Fruit fly (Drosophila melanogaster) whole organism, prepupa: ENCODE data around the gene CG31103.

Experiments
- Blimp-1 ChIP-seq: fragments of 200-800 bp; sonication (Bioruptor generic); optimal IDR thresholded peaks from 3 replicates; lab custom pipeline; 2017; ENCODE audit warnings: missing biosample characterization, missing genetic modification characterization, mild to moderate bottlenecking, moderate library complexity, missing genetic modification reagents
- CG10631 ChIP-seq: fragments of 200-800 bp; sonication (Bioruptor generic); optimal IDR thresholded peaks from 2 replicates; lab custom pipeline; 2016; ENCODE audit warnings: missing biosample characterization, missing genetic modification characterization
- CG10669 ChIP-seq: fragments of 200-800 bp; sonication (Bioruptor generic); optimal IDR thresholded peaks from 3 replicates; lab custom pipeline; 2018; ENCODE audit warnings: missing biosample characterization, mild to moderate bottlenecking, missing genetic modification characterization, moderate library complexity
- CG11294 ChIP-seq: fragments of 200-800 bp; sonication (Bioruptor generic); IDR thresholded peaks from 2 replicates; pipeline ENCODE4 v1.3.6; 2022; ENCODE audit warnings: missing biosample characterization, missing genetic modification characterization
- CG11762 ChIP-seq: fragments of 200-800 bp; sonication (Bioruptor generic); optimal IDR thresholded peaks from 3 replicates; lab custom pipeline; 2016; ENCODE audit warnings: missing biosample characterization, missing genetic modification characterization; ENCODE audit not compliant: insufficient read depth
- CG1621 ChIP-seq: fragments of 200-800 bp; sonication (Bioruptor generic); optimal IDR thresholded peaks from 3 replicates; lab custom pipeline; 2018; ENCODE audit warnings: missing biosample characterization, mild to moderate bottlenecking, missing genetic modification characterization
- CG16779 ChIP-seq: fragments of 200-800 bp; sonication (Bioruptor generic); optimal IDR thresholded peaks from 3 replicates; lab custom pipeline; 2017; ENCODE audit warnings: missing biosample characterization, mild to moderate bottlenecking, missing genetic modification characterization
- CG3032 ChIP-seq: fragments of 200-800 bp; optimal IDR thresholded peaks from 2 replicates; lab custom pipeline; 2019; ENCODE audit warnings: missing biosample characterization, mild to moderate bottlenecking, missing genetic modification characterization, moderate library complexity
- CG31627 ChIP-seq: fragments of 200-800 bp; sonication (Bioruptor generic); optimal IDR thresholded peaks from 3 replicates; lab custom pipeline; 2016; ENCODE audit warnings: missing biosample characterization, missing genetic modification characterization
- CG34406 ChIP-seq: fragments of 200-800 bp; sonication (Bioruptor generic); optimal IDR thresholded peaks from 3 replicates; lab custom pipeline; 2016; ENCODE audit warnings: missing biosample characterization, missing genetic modification characterization
- CG3919 ChIP-seq: fragments of 200-800 bp; sonication (Bioruptor generic); optimal IDR thresholded peaks from 3 replicates; lab custom pipeline; 2016; ENCODE audit warnings: missing biosample characterization, missing genetic modification characterization
- CG4318 ChIP-seq: fragments of 200-800 bp; sonication (Bioruptor generic); optimal IDR thresholded peaks from 3 replicates; lab custom pipeline; 2017; ENCODE audit warnings: missing biosample characterization, mild to moderate bottlenecking, missing genetic modification characterization
- CG6163 ChIP-seq: fragments of 200-800 bp; sonication (Bioruptor generic); IDR thresholded peaks from 3 replicates; pipeline ENCODE4 v1.3.6; 2022; ENCODE audit warnings: missing biosample characterization, missing genetic modification characterization
- CG6792 ChIP-seq: fragments of 200-800 bp; sonication (Bioruptor generic); optimal IDR thresholded peaks from 3 replicates; lab custom pipeline; 2016; ENCODE audit warnings: missing biosample characterization, missing genetic modification characterization
- CG6808 ChIP-seq: fragments of 200-800 bp; sonication (Bioruptor generic); optimal IDR thresholded peaks from 3 replicates; lab custom pipeline; 2017; ENCODE audit warnings: missing biosample characterization, missing genetic modification characterization, mild to moderate bottlenecking, moderate library complexity, missing genetic modification reagents
- CG6854 ChIP-seq: fragments of 200-800 bp; sonication (Bioruptor generic); optimal IDR thresholded peaks from 2 replicates; lab custom pipeline; 2017; ENCODE audit warnings: missing biosample characterization, mild to moderate bottlenecking, missing genetic modification characterization
- CG7368 ChIP-seq: fragments of 200-800 bp; sonication (Bioruptor generic); optimal IDR thresholded peaks from 3 replicates; lab custom pipeline; 2016; ENCODE audit warnings: missing biosample characterization, missing genetic modification characterization
- CG8319 ChIP-seq: fragments of 200-800 bp; sonication (Bioruptor generic); optimal IDR thresholded peaks from 3 replicates; lab custom pipeline; 2016; ENCODE audit warnings: missing biosample characterization, missing genetic modification characterization
- CG8632 ChIP-seq: fragments of 200-800 bp; sonication (Bioruptor generic); optimal IDR thresholded peaks from 3 replicates; lab custom pipeline; 2016; ENCODE audit warnings: missing biosample characterization, missing genetic modification characterization
- Eip75B ChIP-seq: fragments of 200-800 bp; sonication (Bioruptor generic); optimal IDR thresholded peaks from 3 replicates; lab custom pipeline; 2016; ENCODE audit warnings: missing biosample characterization, missing genetic modification characterization
- Eip78C ChIP-seq: fragments of 200-800 bp; sonication (Bioruptor generic); peaks from one replicate; lab custom pipeline; 2016; ENCODE audit warnings: missing biosample characterization, missing genetic modification characterization
- Eip93F ChIP-seq: fragments of 200-800 bp; sonication (Bioruptor generic); optimal IDR thresholded peaks from 2 replicates; lab custom pipeline; 2016; ENCODE audit warnings: missing biosample characterization, mild to moderate bottlenecking, missing genetic modification characterization
- Ets21C ChIP-seq: fragments of 200-800 bp; sonication (Bioruptor generic); optimal IDR thresholded peaks from 3 replicates; lab custom pipeline; 2016; ENCODE audit warnings: missing biosample characterization, missing genetic modification characterization
- Ets96B ChIP-seq: fragments of 200-800 bp; optimal IDR thresholded peaks from 2 replicates; lab custom pipeline; 2019; ENCODE audit warnings: missing biosample characterization, mild to moderate bottlenecking, missing genetic modification characterization, moderate library complexity
- Gug ChIP-seq: fragments of 200-800 bp; sonication (Bioruptor generic); IDR thresholded peaks from 2 replicates; pipeline ENCODE4 v1.3.6; 2022; ENCODE audit warnings: missing biosample characterization, missing genetic modification characterization
- Hr39 ChIP-seq: fragments of 200-800 bp; sonication (Bioruptor generic); optimal IDR thresholded peaks from 2 replicates; lab custom pipeline; 2016; ENCODE audit warnings: missing biosample characterization, missing genetic modification characterization
- Hr4 ChIP-seq: fragments of 200-800 bp; sonication (Bioruptor generic); optimal IDR thresholded peaks from 3 replicates; lab custom pipeline; 2016; ENCODE audit warnings: missing biosample characterization, missing genetic modification characterization
- Lpt ChIP-seq: fragments of 200-800 bp; sonication (Bioruptor generic); optimal IDR thresholded peaks from 3 replicates; lab custom pipeline; 2016; ENCODE audit warnings: missing biosample characterization, missing genetic modification characterization
- Met ChIP-seq: fragments of 200-800 bp; sonication (Bioruptor generic); optimal IDR thresholded peaks from 3 replicates; lab custom pipeline; 2016; ENCODE audit warnings: missing biosample characterization, missing genetic modification characterization
- OdsH ChIP-seq: fragments of 200-800 bp; sonication (Bioruptor generic); optimal IDR thresholded peaks from 3 replicates; lab custom pipeline; 2016; ENCODE audit warnings: missing biosample characterization, missing genetic modification characterization
- Smox ChIP-seq: fragments of 200-800 bp; sonication (Bioruptor generic); optimal IDR thresholded peaks from 3 replicates; lab custom pipeline; 2016; ENCODE audit warnings: missing biosample characterization, missing genetic modification characterization
- Sox102F ChIP-seq: fragments of 200-800 bp; sonication (Bioruptor generic); optimal IDR thresholded peaks from 2 replicates; lab custom pipeline; 2016; ENCODE audit warnings: missing biosample characterization, mild to moderate bottlenecking, missing genetic modification characterization
- Sox14 ChIP-seq: fragments of 200-800 bp; sonication (Bioruptor generic); optimal IDR thresholded peaks from 3 replicates; lab custom pipeline; 2016; ENCODE audit warnings: missing biosample characterization, missing genetic modification characterization
- Sox15 ChIP-seq: fragments of 200-800 bp; sonication (Bioruptor generic); optimal IDR thresholded peaks from 3 replicates; lab custom pipeline; 2016; ENCODE audit warnings: missing biosample characterization, missing genetic modification characterization
- achi ChIP-seq: fragments of 200-800 bp; sonication (Bioruptor generic); optimal IDR thresholded peaks from 3 replicates; lab custom pipeline; 2016; ENCODE audit warnings: missing biosample characterization, missing genetic modification characterization
- cyc ChIP-seq: fragments of 200-800 bp; sonication (Bioruptor generic); optimal IDR thresholded peaks from 3 replicates; lab custom pipeline; 2016; ENCODE audit warnings: missing biosample characterization, missing genetic modification characterization
- dac ChIP-seq: fragments of 200-800 bp; sonication (Bioruptor generic); optimal IDR thresholded peaks from 2 replicates; lab custom pipeline; 2017; ENCODE audit warnings: missing biosample characterization, mild to moderate bottlenecking, missing genetic modification characterization
- dsx ChIP-seq: fragments of 200-800 bp; optimal IDR thresholded peaks from 3 replicates; lab custom pipeline; 2019; ENCODE audit warnings: missing biosample characterization, mild to moderate bottlenecking, missing genetic modification characterization, moderate library complexity; ENCODE audit not compliant: poor library complexity, severe bottlenecking
- eg ChIP-seq: fragments of 200-800 bp; sonication (Bioruptor generic); IDR thresholded peaks from 3 replicates; pipeline ENCODE4 v1.3.6; 2022; ENCODE audit warnings: missing biosample characterization, missing genetic modification characterization
- esn ChIP-seq: fragments of 200-800 bp; sonication (Bioruptor generic); optimal IDR thresholded peaks from 2 replicates; lab custom pipeline; 2016; ENCODE audit warnings: missing biosample characterization, mild to moderate bottlenecking, missing genetic modification characterization, moderate library complexity
- fd59A ChIP-seq: fragments of 200-800 bp; sonication (Bioruptor generic); optimal IDR thresholded peaks from 2 replicates; lab custom pipeline; 2017; ENCODE audit warnings: missing biosample characterization, mild to moderate bottlenecking, missing genetic modification characterization, missing genetic modification reagents
- fd85E ChIP-seq: fragments of 200-800 bp; sonication (Bioruptor generic); optimal IDR thresholded peaks from 3 replicates; lab custom pipeline; 2016; ENCODE audit warnings: missing biosample characterization, missing genetic modification characterization
- fkh ChIP-seq: fragments of 200-800 bp; sonication (Bioruptor generic); optimal IDR thresholded peaks from 3 replicates; lab custom pipeline; 2017; ENCODE audit warnings: missing biosample characterization, mild to moderate bottlenecking, missing genetic modification characterization, moderate library complexity
- lz ChIP-seq: fragments of 200-800 bp; sonication (Bioruptor generic); optimal IDR thresholded peaks from 3 replicates; lab custom pipeline; 2016; ENCODE audit warnings: missing biosample characterization, missing genetic modification characterization
- net ChIP-seq: fragments of 200-800 bp; sonication (Bioruptor generic); optimal IDR thresholded peaks from 3 replicates; lab custom pipeline; 2016; ENCODE audit warnings: missing biosample characterization, missing genetic modification characterization
- pdm3 ChIP-seq: fragments of 200-800 bp; sonication (Bioruptor generic); optimal IDR thresholded peaks from 3 replicates; lab custom pipeline; 2016; ENCODE audit warnings: missing biosample characterization, missing genetic modification characterization
- salr ChIP-seq, 2 experiments: fragments of 200-800 bp; sonication (Bioruptor generic); optimal IDR thresholded peaks; 3 replicates each; lab custom pipeline; 2016 to 2018; ENCODE audit warnings: missing biosample characterization in 2 of 2, missing genetic modification characterization in 2 of 2, mild to moderate bottlenecking in 1 of 2
- svp ChIP-seq: fragments of 200-800 bp; sonication (Bioruptor generic); peaks from one replicate; lab custom pipeline; 2016; ENCODE audit warnings: missing biosample characterization, missing genetic modification characterization
- topi ChIP-seq: fragments of 200-800 bp; sonication (Bioruptor generic); optimal IDR thresholded peaks from 3 replicates; lab custom pipeline; 2016; ENCODE audit warnings: missing biosample characterization, missing genetic modification characterization
- vri ChIP-seq: fragments of 200-800 bp; sonication (Bioruptor generic); optimal IDR thresholded peaks from 3 replicates; lab custom pipeline; 2016; ENCODE audit warnings: missing biosample characterization, mild to moderate bottlenecking, missing genetic modification characterization

CG31103 gene

dm6 chr3R:25183484-25184442 is 35.4 kb upstream of the CG31103 start, which contains the start of gene dan:
Gene dan (plus strand): TSS chr3R:25184383.
- no peak for TF ChIP-seq CG16779 (tag; lab: Kevin White, UChicago)
- TF ChIP-seq Blimp-1 (GFP tag; lab: Kevin White, UChicago), result no peak
- TF ChIP-seq CG10669 (GFP tag; lab: Kevin White, UChicago), result peak; percentile 39
- TF ChIP-seq CG1621 (tag; lab: Kevin White, UChicago), result peak; percentile 38
- no peak for TF ChIP-seq CG6854 (GFP tag; lab: Kevin White, UChicago)
- no peak for TF ChIP-seq Sox14 (GFP tag; lab: Kevin White, UChicago)
- TF ChIP-seq dsx, result peak; percentile 47
- peak; percentile 50 for TF ChIP-seq Ets96B
- TF ChIP-seq OdsH (GFP tag; lab: Kevin White, UChicago), result peak; percentile 31
- peak; percentile 21 for TF ChIP-seq Met (GFP tag; lab: Kevin White, UChicago)
- no peak for TF ChIP-seq CG31627 (GFP tag; lab: Kevin White, UChicago)
- TF ChIP-seq Eip93F, result no peak
- peak; percentile 31 for TF ChIP-seq CG8632 (GFP tag; lab: Kevin White, UChicago)
- 0 out of 3 replicates have a peak, but pooled peaks have one; percentile 19 for TF ChIP-seq CG6163 (GFP tag; lab: Robert Waterston, UW)
- no peak for TF ChIP-seq CG7368 (GFP tag; lab: Kevin White, UChicago)
- peak; percentile 54 for TF ChIP-seq esn (GFP tag; lab: Kevin White, UChicago)
- TF ChIP-seq CG3919 (GFP tag; lab: Kevin White, UChicago), result no peak
- peak; percentile 32 for TF ChIP-seq CG34406
- TF ChIP-seq cyc, result peak; percentile 30
- TF ChIP-seq CG11762 (GFP tag; lab: Kevin White, UChicago), result no peak
- TF ChIP-seq Smox (GFP tag; lab: Kevin White, UChicago), result no peak
- TF ChIP-seq topi (GFP tag; lab: Kevin White, UChicago), result peak; percentile 34
- no peak for TF ChIP-seq dac (GFP tag; lab: Kevin White, UChicago)
- no peak for TF ChIP-seq Hr39
- peak in 1 of 2 experiments; percentile 32 for TF ChIP-seq salr (GFP tag; optimal IDR thresholded peaks at IDR 0.05; lab: Kevin White, UChicago)
- no peak for TF ChIP-seq lz (GFP tag; lab: Kevin White, UChicago)
- TF ChIP-seq CG4318 (GFP tag; lab: Kevin White, UChicago), result no peak
- peak; percentile 63 for TF ChIP-seq CG10631 (GFP tag; lab: Kevin White, UChicago)
- no peak for TF ChIP-seq CG11294
- TF ChIP-seq CG6792 (GFP tag; lab: Kevin White, UChicago), result peak; percentile 14
- no peak for TF ChIP-seq CG6808 (GFP tag; lab: Kevin White, UChicago)
- peak; percentile 57 for TF ChIP-seq CG8319 (GFP tag; lab: Kevin White, UChicago)
- peak; percentile 30 for TF ChIP-seq Sox102F
- peak; percentile 23 for TF ChIP-seq fd59A (GFP tag; lab: Kevin White, UChicago)
- TF ChIP-seq Ets21C (GFP tag; lab: Kevin White, UChicago), result no peak
- no peak for TF ChIP-seq Hr4 (GFP tag; lab: Kevin White, UChicago)
- no peak for TF ChIP-seq fkh (GFP tag; lab: Kevin White, UChicago)
- no peak for TF ChIP-seq vri (GFP tag; lab: Kevin White, UChicago)
- peak; percentile 3 for TF ChIP-seq pdm3 (GFP tag; lab: Kevin White, UChicago)
- no peak for TF ChIP-seq Gug
- TF ChIP-seq achi (GFP tag; lab: Kevin White, UChicago), result peak; percentile 4
- no peak for TF ChIP-seq fd85E (GFP tag; lab: Kevin White, UChicago)
- TF ChIP-seq Lpt, result no peak
- TF ChIP-seq Eip75B, result peak; percentile 47
- no peak for TF ChIP-seq eg (GFP tag; lab: Robert Waterston, UW)
- peak; percentile 63 for TF ChIP-seq Eip78C (GFP tag; lab: Kevin White, UChicago)
- peak; percentile 52 for TF ChIP-seq CG3032 (tag; lab: Kevin White, UChicago)
- TF ChIP-seq svp (GFP tag; lab: Kevin White, UChicago), result peak; percentile 86
- no peak for TF ChIP-seq net
- TF ChIP-seq Sox15 (GFP tag; lab: Kevin White, UChicago), result no peak
